Fruit fly (Drosophila melanogaster) whole organism, embryonic: ENCODE results near the gene RpL27A.

ENCODE experiments used
- CG1602 ChIP-seq: fragments of 200-800 bp; sonication (Bioruptor generic); optimal IDR thresholded peaks from 3 replicates; lab custom pipeline; 2016; ENCODE audit warnings: missing biosample characterization, missing genetic modification characterization
- CG17359 ChIP-seq: fragments of 200-800 bp; sonication (Bioruptor generic); optimal IDR thresholded peaks from 3 replicates; lab custom pipeline; 2018; ENCODE audit warnings: missing biosample characterization, mild to moderate bottlenecking, missing genetic modification characterization, moderate library complexity
- CG18476 ChIP-seq: fragments of 200-800 bp; sonication (Bioruptor generic); optimal IDR thresholded peaks from 2 replicates; lab custom pipeline; 2016; ENCODE audit warnings: missing biosample characterization, mild to moderate bottlenecking, missing genetic modification characterization
- CG2116 ChIP-seq: fragments of 200-800 bp; sonication (Bioruptor generic); optimal IDR thresholded peaks from 3 replicates; lab custom pipeline; 2018; ENCODE audit warnings: missing biosample characterization, mild to moderate bottlenecking, missing genetic modification characterization
- CG2889 ChIP-seq: fragments of 200-800 bp; sonication (Bioruptor generic); IDR thresholded peaks from 3 replicates; pipeline ENCODE4 v1.3.6; 2022; ENCODE audit warnings: missing biosample characterization, missing genetic modification characterization
- CG30403 ChIP-seq: fragments of 200-800 bp; sonication (Bioruptor generic); optimal IDR thresholded peaks from 3 replicates; lab custom pipeline; 2016; ENCODE audit warnings: missing biosample characterization, missing genetic modification characterization
- CG32772 ChIP-seq: fragments of 200-800 bp; sonication (Bioruptor generic); IDR thresholded peaks from 2 replicates; pipeline ENCODE4 v1.3.6; 2022; ENCODE audit warnings: missing biosample characterization, missing genetic modification characterization
- CG3407 ChIP-seq: fragments of 200-800 bp; sonication (Bioruptor generic); optimal IDR thresholded peaks from 2 replicates; lab custom pipeline; 2018; ENCODE audit warnings: missing biosample characterization, mild to moderate bottlenecking, missing genetic modification characterization
- CG5953 ChIP-seq: fragments of 200-800 bp; sonication (Bioruptor generic); IDR thresholded peaks from 2 replicates; pipeline ENCODE4 v1.3.6; 2022; ENCODE audit warnings: missing biosample characterization, missing genetic modification characterization
- CG6654 ChIP-seq: fragments of 200-800 bp; sonication (Bioruptor generic); optimal IDR thresholded peaks from 2 replicates; lab custom pipeline; 2017; ENCODE audit warnings: missing biosample characterization, mild to moderate bottlenecking, missing genetic modification characterization
- CG7357 ChIP-seq: fragments of 200-800 bp; sonication (Bioruptor generic); IDR thresholded peaks from 3 replicates; pipeline ENCODE4 v1.3.6; 2022; ENCODE audit warnings: missing biosample characterization, missing genetic modification characterization
- CG7556 ChIP-seq: fragments of 200-800 bp; sonication (Bioruptor generic); optimal IDR thresholded peaks from 2 replicates; lab custom pipeline; 2017; ENCODE audit warnings: missing biosample characterization, mild to moderate bottlenecking, missing genetic modification characterization
- CG7928 ChIP-seq: fragments of 200-800 bp; sonication (Bioruptor generic); optimal IDR thresholded peaks from 2 replicates; lab custom pipeline; 2017; ENCODE audit warnings: missing biosample characterization, mild to moderate bottlenecking, missing genetic modification characterization
- CG8281 ChIP-seq: fragments of 200-800 bp; sonication (Bioruptor generic); optimal IDR thresholded peaks from 2 replicates; lab custom pipeline; 2018; ENCODE audit warnings: missing biosample characterization, mild to moderate bottlenecking, missing genetic modification characterization, moderate library complexity
- CG8359 ChIP-seq: fragments of 200-800 bp; sonication (Bioruptor generic); optimal IDR thresholded peaks from 2 replicates; lab custom pipeline; 2017; ENCODE audit warnings: missing biosample characterization, mild to moderate bottlenecking, missing genetic modification characterization, borderline replicate concordance
- CG9609 ChIP-seq: fragments of 200-800 bp; sonication (Bioruptor generic); optimal IDR thresholded peaks from 3 replicates; lab custom pipeline; 2016; ENCODE audit warnings: missing biosample characterization, missing genetic modification characterization
- CG9727 ChIP-seq: fragments of 200-800 bp; sonication (Bioruptor generic); optimal IDR thresholded peaks from 3 replicates; lab custom pipeline; 2017; ENCODE audit warnings: missing biosample characterization, mild to moderate bottlenecking, missing genetic modification characterization
- Camta ChIP-seq: fragments of 200-800 bp; sonication (Bioruptor generic); optimal IDR thresholded peaks from 2 replicates; lab custom pipeline; 2016; ENCODE audit warnings: missing biosample characterization, missing genetic modification characterization
- CkIIα-i1 ChIP-seq: fragments of 200-800 bp; sonication (Bioruptor generic); IDR thresholded peaks from 2 replicates; pipeline ENCODE4 v1.3.6; 2022; ENCODE audit warnings: missing biosample characterization, missing genetic modification characterization
- E2f1 ChIP-seq: fragments of 200-800 bp; sonication (Bioruptor generic); IDR thresholded peaks from 2 replicates; pipeline ENCODE4 v1.3.6; 2022; ENCODE audit warnings: missing biosample characterization, missing genetic modification characterization
- Ets97D ChIP-seq: fragments of 200-800 bp; sonication (Bioruptor generic); optimal IDR thresholded peaks from 3 replicates; lab custom pipeline; 2016; ENCODE audit warnings: missing biosample characterization, missing genetic modification characterization
- Lhr ChIP-seq: fragments of 200-800 bp; sonication (Bioruptor generic); optimal IDR thresholded peaks from 3 replicates; lab custom pipeline; 2017; ENCODE audit warnings: mild to moderate bottlenecking, missing biosample characterization, missing genetic modification reagents, missing genetic modification characterization
- MTF-1 ChIP-seq: fragments of 200-800 bp; sonication (Bioruptor generic); optimal IDR thresholded peaks from 2 replicates; lab custom pipeline; 2018; ENCODE audit warnings: missing biosample characterization, mild to moderate bottlenecking, missing genetic modification characterization, borderline replicate concordance
- Meics ChIP-seq: fragments of 200-800 bp; sonication (Bioruptor generic); optimal IDR thresholded peaks from 2 replicates; lab custom pipeline; 2017; ENCODE audit warnings: missing biosample characterization, mild to moderate bottlenecking, missing genetic modification characterization
- Mrtf ChIP-seq: fragments of 200-800 bp; sonication (Bioruptor generic); IDR thresholded peaks from 3 replicates; pipeline ENCODE4 v1.3.6; 2022; ENCODE audit warnings: missing biosample characterization, missing genetic modification characterization
- ab ChIP-seq: fragments of 200-800 bp; sonication (Bioruptor generic); optimal IDR thresholded peaks from 2 replicates; lab custom pipeline; 2016; ENCODE audit warnings: missing biosample characterization, missing genetic modification characterization
- ac ChIP-seq: fragments of 200-800 bp; sonication (Bioruptor generic); optimal IDR thresholded peaks from 3 replicates; lab custom pipeline; 2017; ENCODE audit warnings: missing biosample characterization, mild to moderate bottlenecking, missing genetic modification characterization
- ap ChIP-seq: fragments of 200-800 bp; sonication (Bioruptor generic); IDR thresholded peaks from 2 replicates; pipeline ENCODE4 v1.3.6; 2022; ENCODE audit warnings: missing biosample characterization, missing genetic modification characterization
- az2 ChIP-seq: fragments of 200-800 bp; sonication (Bioruptor generic); optimal IDR thresholded peaks from 3 replicates; lab custom pipeline; 2016; ENCODE audit warnings: missing biosample characterization, missing genetic modification characterization
- chinmo ChIP-seq: fragments of 200-800 bp; sonication (Bioruptor generic); IDR thresholded peaks from 4 replicates; pipeline ENCODE4 v1.3.6; 2022; ENCODE audit warnings: missing biosample characterization, missing genetic modification characterization; ENCODE audit not compliant: partially characterized antibody
- chm ChIP-seq: fragments of 200-800 bp; sonication (Bioruptor generic); IDR thresholded peaks from 2 replicates; pipeline ENCODE4 v1.3.6; 2022; ENCODE audit warnings: missing biosample characterization, missing genetic modification characterization
- dmrt99B ChIP-seq: fragments of 200-800 bp; sonication (Bioruptor generic); optimal IDR thresholded peaks from 2 replicates; lab custom pipeline; 2018; ENCODE audit warnings: missing biosample characterization, mild to moderate bottlenecking, missing genetic modification characterization, moderate library complexity
- fd96Cb ChIP-seq: fragments of 200-800 bp; sonication (Bioruptor generic); optimal IDR thresholded peaks from 2 replicates; lab custom pipeline; 2018; ENCODE audit warnings: missing biosample characterization, mild to moderate bottlenecking, missing genetic modification characterization, moderate library complexity
- gem ChIP-seq: fragments of 200-800 bp; sonication (Bioruptor generic); optimal IDR thresholded peaks from 2 replicates; lab custom pipeline; 2019; ENCODE audit warnings: missing biosample characterization, mild to moderate bottlenecking, missing genetic modification characterization, moderate library complexity
- gro ChIP-seq: fragments of 200-800 bp; sonication (Bioruptor generic); optimal IDR thresholded peaks from 2 replicates; lab custom pipeline; 2016; ENCODE audit warnings: missing biosample characterization, missing genetic modification characterization
- gt ChIP-seq: fragments of 200-800 bp; sonication (Bioruptor generic); IDR thresholded peaks from 2 replicates; pipeline ENCODE4 v1.3.6; 2022; ENCODE audit warnings: missing biosample characterization, missing genetic modification characterization
- h ChIP-seq: fragments of >200 bp; optimal IDR thresholded peaks from 2 replicates; lab custom pipeline; 2017
- lilli ChIP-seq: fragments of 200-800 bp; sonication (Bioruptor generic); optimal IDR thresholded peaks from 3 replicates; lab custom pipeline; 2016; ENCODE audit warnings: missing biosample characterization, missing genetic modification characterization
- luna ChIP-seq: fragments of 200-800 bp; sonication (Bioruptor generic); optimal IDR thresholded peaks from 2 replicates; lab custom pipeline; 2016; ENCODE audit warnings: missing biosample characterization, missing genetic modification characterization
- mirr ChIP-seq: fragments of 200-800 bp; sonication (Bioruptor generic); optimal IDR thresholded peaks from 3 replicates; lab custom pipeline; 2018; ENCODE audit warnings: missing biosample characterization, mild to moderate bottlenecking, missing genetic modification characterization
- mld ChIP-seq: fragments of 200-800 bp; sonication (Bioruptor generic); IDR thresholded peaks from 3 replicates; pipeline ENCODE4 v1.3.6; 2022; ENCODE audit warnings: missing biosample characterization, missing genetic modification characterization; ENCODE audit not compliant: partially characterized antibody
- prd ChIP-seq, 3 experiments: fragments of >200 bp in 2 of 3; fragments of 200-800 bp in 1 of 3; sonication (Bioruptor generic) in 1 of 3; optimal IDR thresholded peaks in 2 of 3; IDR thresholded peaks in 1 of 3; 2 replicates in 2 of 3; 3 replicates in 1 of 3; pipeline versions ENCODE4 v1.3.6 to Lab custom; 2017 to 2022; ENCODE audit warnings: missing biosample characterization in 1 of 3, missing genetic modification characterization in 1 of 3
- scrt ChIP-seq: fragments of 200-800 bp; sonication (Bioruptor generic); optimal IDR thresholded peaks from 2 replicates; lab custom pipeline; 2018; ENCODE audit warnings: missing biosample characterization, mild to moderate bottlenecking, missing genetic modification characterization, moderate library complexity
- sens-2 ChIP-seq: fragments of 200-800 bp; sonication (Bioruptor generic); IDR thresholded peaks from 2 replicates; pipeline ENCODE4 v1.3.6; 2022; ENCODE audit warnings: missing biosample characterization, missing genetic modification characterization

RpL27A gene

DNA sequence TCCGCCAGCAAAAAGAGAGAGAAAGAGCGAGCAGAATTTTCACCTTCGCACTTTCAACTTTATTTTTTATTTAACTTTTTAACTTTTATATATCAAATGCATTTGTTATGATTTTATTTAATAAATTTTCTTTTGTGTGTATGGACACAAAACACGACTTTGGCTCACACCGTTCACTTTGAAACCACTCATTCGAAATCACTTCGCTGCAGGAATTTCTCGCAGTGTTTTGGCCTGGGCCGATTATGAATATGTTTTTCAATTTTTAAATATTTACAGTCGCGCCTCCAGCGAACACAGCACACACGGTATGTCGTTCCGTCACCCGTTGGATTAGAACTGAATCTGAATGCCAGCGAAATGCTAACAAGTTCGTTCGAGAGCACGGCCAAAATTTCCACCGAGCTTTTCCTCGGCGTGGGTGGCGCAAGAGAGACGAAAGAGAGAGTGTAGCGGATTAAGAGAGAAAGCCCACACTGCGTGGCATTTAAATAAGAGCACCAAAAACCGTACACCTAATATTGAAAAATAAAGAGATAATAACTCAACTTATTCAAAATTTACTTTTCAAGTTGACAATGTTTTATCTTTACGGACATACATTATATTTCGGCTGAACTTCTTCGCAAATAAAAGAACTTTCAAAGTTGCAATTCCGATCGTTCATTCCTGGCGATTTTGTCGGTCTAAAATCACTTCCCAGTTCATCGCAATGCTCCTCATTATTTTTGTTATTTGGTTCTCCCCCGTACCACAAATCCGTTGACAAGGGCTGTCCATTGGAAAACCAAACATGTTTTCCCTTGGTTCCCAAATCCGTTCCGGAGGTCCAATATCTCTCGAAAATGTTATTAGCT is 17.1 kb downstream of the RpL27A start, which contains the start of gene CG15431 (continued):
- TF ChIP-seq prd (optimal IDR thresholded peaks at IDR 0.05; lab: Kevin White, UChicago) (no peak), prd (GFP tag; IDR thresholded peaks at IDR 0.05; lab: Robert Waterston, UW) (no peak; the same call in none of the 3 replicates), ab (GFP tag; lab: Kevin White, UChicago) (no peak), CG5953 (GFP tag; lab: Robert Waterston, UW) (no peak), CG7357 (no peak), az2 (GFP tag; lab: Kevin White, UChicago) (peak; percentile 52), CG2116 (peak; percentile 13), Lhr (GFP tag; lab: Kevin White, UChicago) (no peak), ap (no peak), MTF-1 (GFP tag; lab: Kevin White, UChicago) (no peak), chinmo (GFP tag; lab: Robert Waterston, UW) (0 out of 4 replicates have a peak, but pooled peaks have one; percentile 34), CG32772 (GFP tag; lab: Robert Waterston, UW) (peak; percentile 36; the same call in 1 of the 2 replicates), CkIIα-i1 (GFP tag; lab: Robert Waterston, UW) (peak; percentile 65; the same call in 1 of the 2 replicates), E2f1 (peak; percentile 60), Meics (GFP tag; lab: Kevin White, UChicago) (peak; percentile 77), luna (GFP tag; lab: Kevin White, UChicago) (no peak), Mrtf (GFP tag; lab: Robert Waterston, UW) (peak; percentile 67; the same call in 1 of the 3 replicates), CG9727 (GFP tag; lab: Kevin White, UChicago) (peak; percentile 44), CG9609 (GFP tag; lab: Kevin White, UChicago) (no peak), CG17359 (tag; lab: Kevin White, UChicago) (peak; percentile 63), CG2889 (GFP tag; lab: Robert Waterston, UW) (peak; percentile 16; the same call in 1 of the 3 replicates), h (lab: Kevin White, UChicago) (no peak), CG8359 (GFP tag; lab: Kevin White, UChicago) (no peak), CG7928 (no peak), CG8281 (tag; lab: Kevin White, UChicago) (no peak), CG18476 (GFP tag; lab: Kevin White, UChicago) (peak; percentile 45), fd96Cb (tag; lab: Kevin White, UChicago) (peak; percentile 25), sens-2 (no peak), Camta (no peak), CG6654 (GFP tag; lab: Kevin White, UChicago) (no peak), CG7556 (GFP tag; lab: Kevin White, UChicago) (peak; percentile 79), gem (tag; lab: Kevin White, UChicago) (peak; percentile 69), dmrt99B (tag; lab: Kevin White, UChicago) (peak; percentile 73), gro (GFP tag; lab: Kevin White, UChicago) (peak; percentile 42), mld (GFP tag; lab: Robert Waterston, UW) (no peak), CG1602 (GFP tag; lab: Kevin White, UChicago) (no peak), Ets97D (no peak), gt (GFP tag; lab: Robert Waterston, UW) (no peak), lilli (peak; percentile 69)

DNA sequence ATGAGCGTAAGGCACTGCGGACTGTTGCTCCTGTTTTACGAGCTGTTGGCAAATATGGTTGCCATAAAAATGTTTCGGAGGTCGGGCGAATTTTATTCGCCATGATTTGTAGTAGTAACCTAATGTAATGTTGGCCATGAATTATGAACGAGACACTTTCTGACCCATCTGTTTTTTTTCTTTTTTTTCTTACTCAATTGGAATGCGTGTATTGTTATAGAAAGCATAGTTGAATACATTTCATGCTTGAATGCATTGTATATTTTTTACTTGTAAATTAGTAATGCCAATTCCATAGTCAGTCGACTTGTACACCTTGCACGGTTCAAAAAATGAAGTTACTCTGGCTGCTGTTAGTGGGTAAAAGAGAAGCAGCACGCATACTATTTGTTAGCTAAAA is 20.7 kb downstream of the RpL27A start, which contains the start of gene CG43056:
CG43056 (plus strand) TSS at position 301 of the 400 bp plus-strand sequence.
- no peak for TF ChIP-seq CG3407 (GFP tag; lab: Kevin White, UChicago)
- TF ChIP-seq chm, result no peak
- no peak for TF ChIP-seq mirr (GFP tag; lab: Kevin White, UChicago)
- peak; percentile 13 for TF ChIP-seq scrt (GFP tag; lab: Kevin White, UChicago)
- TF ChIP-seq CG30403 (GFP tag; lab: Kevin White, UChicago), result no peak
- TF ChIP-seq ac, result no peak
